Worm (Caenorhabditis elegans) whole organism, early embryonic: Measurements from ENCODE around the gene nlp-56.
"Not testable (repeated sequence)": the region's sequence is repeated elsewhere in the genome, so short reads cannot be mapped to it uniquely, and the experiment has no call there.

Source experiments
- B0310.2 ChIP-seq: sonication (generic microtip); optimal IDR thresholded peaks from 2 replicates; lab custom pipeline; 2016; ENCODE audit warnings: mild to moderate bottlenecking, missing genetic modification characterization, missing compliant biosample characterization
- F13C5.2 ChIP-seq: sonication (generic microtip); optimal IDR thresholded peaks from 2 replicates; lab custom pipeline; 2017; ENCODE audit warnings: mild to moderate bottlenecking, missing genetic modification characterization, inconsistent platforms, missing compliant biosample characterization
- aly-1 ChIP-seq: sonication (generic microtip); optimal IDR thresholded peaks from 2 replicates; lab custom pipeline; 2016; ENCODE audit warnings: missing genetic modification characterization, missing compliant biosample characterization
- ama-1 ChIP-seq: fragments of 150-350 bp; optimal IDR thresholded peaks from 2 replicates; lab custom pipeline; 2014
- ceh-13 ChIP-seq: fragments of 200-800 bp; sonication (Bioruptor generic); optimal IDR thresholded peaks from 2 replicates; lab custom pipeline; 2018; ENCODE audit warnings: mild to moderate bottlenecking, missing genetic modification characterization, missing compliant biosample characterization
- ceh-36 ChIP-seq: sonication (generic microtip); optimal IDR thresholded peaks from 2 replicates; lab custom pipeline; 2016; ENCODE audit warnings: missing genetic modification characterization, inconsistent platforms, missing compliant biosample characterization
- ets-7 ChIP-seq: sonication (generic microtip); optimal IDR thresholded peaks from 2 replicates; lab custom pipeline; 2016; ENCODE audit warnings: missing genotype, missing genetic modification characterization, missing compliant biosample characterization
- flt-1 ChIP-seq: fragments of 200-800 bp; sonication (Bioruptor generic); IDR thresholded peaks from 2 replicates; pipeline ENCODE4 v1.3.6; 2022; ENCODE audit warnings: missing genetic modification characterization, missing compliant biosample characterization
- hmbx-1 ChIP-seq: sonication (generic microtip); optimal IDR thresholded peaks from 2 replicates; lab custom pipeline; 2016; ENCODE audit warnings: mild to moderate bottlenecking, missing genetic modification characterization, missing compliant biosample characterization
- hmg-4 ChIP-seq: fragments of 200-800 bp; sonication (Bioruptor generic); optimal IDR thresholded peaks from 2 replicates; lab custom pipeline; 2018; ENCODE audit warnings: mild to moderate bottlenecking, missing genetic modification characterization, missing compliant biosample characterization
- hnd-1 ChIP-seq: sonication (generic microtip); optimal IDR thresholded peaks from 2 replicates; lab custom pipeline; 2016; ENCODE audit warnings: missing genetic modification characterization, missing compliant biosample characterization
- pes-1 ChIP-seq: fragments of 200-800 bp; sonication (Bioruptor generic); IDR thresholded peaks from 2 replicates; pipeline ENCODE4 v1.3.6; 2022; ENCODE audit warnings: missing genetic modification reagents, missing genetic modification characterization, missing compliant biosample characterization
- scrt-1 ChIP-seq: fragments of 200-800 bp; sonication (Bioruptor generic); IDR thresholded peaks from 2 replicates; pipeline ENCODE4 v1.3.6; 2022; ENCODE audit warnings: missing genetic modification characterization, missing compliant biosample characterization
- sea-1 ChIP-seq: fragments of 200-800 bp; sonication (Bioruptor generic); conservative IDR thresholded peaks from 2 replicates; pipeline ENCODE4 v1.3.6; 2022; ENCODE audit warnings: missing genetic modification characterization, missing compliant biosample characterization
- tbx-11 ChIP-seq: fragments of 200-800 bp; sonication (Bioruptor generic); IDR thresholded peaks from 2 replicates; pipeline ENCODE4 v1.3.6; 2022; ENCODE audit warnings: missing genetic modification characterization, missing compliant biosample characterization
- tbx-37 ChIP-seq: fragments of 200-800 bp; sonication (Bioruptor generic); conservative IDR thresholded peaks from 2 replicates; pipeline ENCODE4 v1.3.6; 2022; ENCODE audit warnings: missing genetic modification reagents, missing genetic modification characterization, missing compliant biosample characterization
- tra-4 ChIP-seq: sonication (generic microtip); optimal IDR thresholded peaks from 2 replicates; lab custom pipeline; 2017; ENCODE audit warnings: missing genetic modification characterization, missing compliant biosample characterization

nlp-56 gene

ce11 chrIV:14781537-14781936 lies 3.0 kb downstream of the nlp-56 start, which contains the start of gene Y57G11C.8:
Y57G11C.8 (plus strand) TSS chrIV:14781837.
- TF ChIP-seq aly-1: no peak
- TF ChIP-seq F13C5.2 (tag; lab: Kevin White, UChicago): no peak
- TF ChIP-seq pes-1 (GFP tag; lab: Robert Waterston, UW): no peak
- TF ChIP-seq ceh-13 (GFP tag; lab: Kevin White, UChicago): no peak
- TF ChIP-seq hmg-4 (GFP tag; lab: Kevin White, UChicago): no peak
- TF ChIP-seq tra-4 (tag; lab: Kevin White, UChicago): no peak
- no peak for TF ChIP-seq ama-1 (lab: Kevin White, UChicago)
- no peak for TF ChIP-seq tbx-37 (GFP tag; lab: Robert Waterston, UW)
- no peak for TF ChIP-seq flt-1 (GFP tag; lab: Robert Waterston, UW)
- no peak for TF ChIP-seq sea-1 (GFP tag; lab: Robert Waterston, UW)
- TF ChIP-seq ceh-36 (tag; lab: Kevin White, UChicago): no peak
- TF ChIP-seq hnd-1 (tag; lab: Kevin White, UChicago): no peak

- not testable (repeated sequence) for TF ChIP-seq tbx-37 (GFP tag; lab: Robert Waterston, UW); pes-1 (GFP tag; lab: Robert Waterston, UW); tra-4 (tag; lab: Kevin White, UChicago)
These were observed 10.1 kb downstream of the nlp-56 start, which contains the start of gene Y57G11C.51 for ce11 chrIV:14774454-14774853. Y57G11C.51 (minus strand) TSS chrIV:14774554.

DNA sequence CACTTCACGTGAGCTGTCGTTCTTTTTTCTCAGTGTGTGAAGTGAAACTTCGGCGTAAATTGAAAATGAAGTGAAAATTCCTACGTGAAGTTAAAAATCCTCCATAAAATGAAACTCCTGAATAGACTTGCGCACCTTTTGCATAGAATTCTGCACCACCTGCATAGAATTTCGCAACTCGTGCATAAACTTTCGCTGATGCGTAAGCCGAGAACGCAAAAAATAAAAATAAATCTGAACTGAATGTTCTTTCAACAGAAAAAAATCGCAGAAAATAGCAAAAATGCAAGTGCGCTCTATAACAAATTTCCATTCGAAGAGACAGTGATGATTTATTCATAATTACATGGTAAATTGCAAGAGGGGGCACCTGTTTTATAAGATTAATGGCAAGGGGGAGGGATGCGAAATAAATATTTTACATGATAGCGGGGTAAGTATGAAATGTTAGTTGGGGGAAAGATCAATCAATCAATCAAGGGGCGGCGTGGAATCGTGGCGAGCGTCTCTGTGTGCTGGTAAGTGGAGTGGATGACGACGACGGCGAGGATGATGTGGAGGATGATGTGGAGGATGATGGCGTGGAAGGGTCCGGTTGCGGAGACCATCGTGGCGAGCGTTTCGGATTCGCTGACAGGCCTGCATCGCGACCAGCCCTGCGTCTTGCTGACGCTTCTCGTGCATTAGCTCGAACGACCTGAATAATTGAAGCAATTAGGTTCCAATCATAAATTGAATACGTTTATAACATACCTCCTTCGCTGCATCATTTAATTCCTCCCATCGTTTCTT lies 11.1 kb downstream of the nlp-56 start, which contains the start of gene Y57G11C.36:
TSS of gene Y57G11C.36 (minus strand) at position 502 of the 792 bp plus-strand sequence.
- TF ChIP-seq hmg-4 (GFP tag; lab: Kevin White, UChicago) (no peak), ceh-13 (GFP tag; lab: Kevin White, UChicago) (no peak), sea-1 (GFP tag; lab: Robert Waterston, UW) (no peak), flt-1 (GFP tag; lab: Robert Waterston, UW) (no peak), hmbx-1 (tag; lab: Kevin White, UChicago) (no peak), ets-7 (tag; lab: Kevin White, UChicago) (no peak), F13C5.2 (tag; lab: Kevin White, UChicago) (no peak), B0310.2 (no peak), tbx-11 (GFP tag; lab: Robert Waterston, UW) (no peak), ama-1 (lab: Kevin White, UChicago) (no peak), tra-4 (tag; lab: Kevin White, UChicago) (no peak), aly-1 (no peak), scrt-1 (GFP tag; lab: Robert Waterston, UW) (no peak), tbx-37 (GFP tag; lab: Robert Waterston, UW) (no peak)

ce11 chrIV:14771325-14771724 lies 13.2 kb downstream of the nlp-56 start, which contains the start of gene degl-1:
degl-1 (minus strand) TSS chrIV:14771425.
- TF ChIP-seq scrt-1 (GFP tag; lab: Robert Waterston, UW) (no peak), tbx-11 (GFP tag; lab: Robert Waterston, UW) (no peak), hnd-1 (tag; lab: Kevin White, UChicago) (no peak), ama-1 (lab: Kevin White, UChicago) (no peak), hmbx-1 (tag; lab: Kevin White, UChicago) (no peak), hmg-4 (GFP tag; lab: Kevin White, UChicago) (no peak)

DNA sequence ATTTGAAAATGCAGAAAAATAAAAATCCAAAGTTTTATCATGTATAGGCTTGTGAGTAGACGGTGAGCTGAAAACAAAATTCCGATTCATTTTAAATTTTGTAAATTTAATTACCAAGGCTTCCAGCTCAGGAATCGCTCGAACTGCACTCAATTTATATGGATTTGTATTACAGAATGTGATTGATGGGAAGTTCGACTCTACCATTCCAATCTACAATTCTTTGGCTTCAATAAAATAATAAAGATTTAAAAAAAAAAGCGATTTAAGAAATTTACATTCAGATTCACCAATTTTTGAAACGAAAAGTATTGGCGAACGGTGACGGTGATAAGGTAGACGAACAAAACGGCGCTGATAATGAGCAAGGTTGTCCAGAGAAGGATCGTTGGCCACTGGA lies 13.9 kb downstream of the nlp-56 start:
- TF ChIP-seq tra-4 (tag; lab: Kevin White, UChicago) (no peak), tbx-37 (GFP tag; lab: Robert Waterston, UW) (no peak), flt-1 (GFP tag; lab: Robert Waterston, UW) (no peak)

DNA sequence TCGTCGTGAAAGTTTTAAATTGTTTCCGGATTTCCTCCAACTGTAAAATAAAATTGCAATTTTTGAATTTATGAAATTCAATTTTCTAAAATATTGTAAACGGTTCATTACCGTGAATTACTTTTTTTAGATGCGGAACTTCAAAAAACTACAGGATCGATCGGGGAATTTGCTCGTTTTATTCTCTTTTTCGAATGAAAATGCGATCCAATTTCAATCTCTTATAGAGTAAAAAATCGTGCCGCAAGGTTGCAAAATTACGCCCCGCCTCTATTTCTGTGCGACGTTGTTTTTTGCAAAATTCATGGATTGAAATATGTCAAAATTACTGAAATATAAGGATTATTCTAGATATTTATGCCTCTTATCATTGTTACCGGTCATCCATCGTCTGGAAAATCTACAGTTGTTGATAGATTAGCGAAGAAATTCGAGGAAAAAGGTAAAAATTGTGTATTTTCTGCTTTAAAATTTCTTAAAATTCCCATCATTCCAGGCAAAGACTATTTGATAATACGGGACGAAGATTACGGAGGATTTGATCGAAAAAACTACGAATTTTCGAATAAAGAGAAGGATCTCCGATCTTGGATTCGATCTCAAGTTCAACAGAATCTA lies 15.2 kb downstream of the nlp-56 start, which contains the start of gene Y57G11C.43:
TSS of gene Y57G11C.43 (plus strand) at position 224 of the 618 bp plus-strand sequence.
- TF ChIP-seq pes-1 (GFP tag; lab: Robert Waterston, UW) (no peak), ceh-36 (tag; lab: Kevin White, UChicago) (no peak), B0310.2 (no peak), sea-1 (GFP tag; lab: Robert Waterston, UW) (no peak), scrt-1 (GFP tag; lab: Robert Waterston, UW) (no peak), flt-1 (GFP tag; lab: Robert Waterston, UW) (no peak), ama-1 (lab: Kevin White, UChicago) (no peak), ceh-13 (GFP tag; lab: Kevin White, UChicago) (no peak), hmbx-1 (tag; lab: Kevin White, UChicago) (no peak), tbx-37 (GFP tag; lab: Robert Waterston, UW) (no peak), hmg-4 (GFP tag; lab: Kevin White, UChicago) (no peak), F13C5.2 (tag; lab: Kevin White, UChicago) (no peak), tra-4 (tag; lab: Kevin White, UChicago) (no peak), hnd-1 (tag; lab: Kevin White, UChicago) (no peak), aly-1 (no peak), tbx-11 (GFP tag; lab: Robert Waterston, UW) (no peak), ets-7 (tag; lab: Kevin White, UChicago) (no peak)
